Fruit fly (Drosophila melanogaster): ENCODE data around the gene CG9173.
"Not testable (repeated sequence)": the region's sequence is repeated elsewhere in the genome, so short reads cannot be mapped to it uniquely, and the experiment has no call there.

CG9173 gene

DNA sequence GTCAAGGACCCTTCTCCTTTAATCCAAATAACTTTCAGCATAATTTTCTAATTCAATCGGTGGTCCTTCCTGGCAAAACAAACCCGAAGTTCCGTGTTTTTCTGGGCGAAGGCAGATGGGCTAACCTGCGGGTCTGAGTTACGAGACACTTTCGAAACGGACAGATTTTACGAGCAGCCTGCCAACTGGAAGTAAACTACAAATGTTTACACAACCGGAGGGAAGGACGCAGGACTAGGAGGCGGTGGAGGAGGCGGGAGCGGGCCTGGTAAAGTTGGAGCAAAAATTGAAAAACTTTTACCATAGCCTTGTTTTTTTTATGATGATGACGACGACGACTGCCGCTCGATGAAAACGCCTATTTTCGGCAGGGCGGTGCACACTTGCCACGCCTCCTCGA lies 21.1 kb downstream of the CG9173 start:
- TF ChIP-seq Myc (optimal IDR thresholded peaks at IDR 0.05) (no peak), Sin3A (optimal IDR thresholded peaks at IDR 0.05) (no peak), psq (optimal IDR thresholded peaks at IDR 0.05) (no peak), insv (optimal IDR thresholded peaks at IDR 0.05) (no peak), h (optimal IDR thresholded peaks at IDR 0.05) (no peak), ttk (optimal IDR thresholded peaks at IDR 0.05) (no peak)

DNA sequence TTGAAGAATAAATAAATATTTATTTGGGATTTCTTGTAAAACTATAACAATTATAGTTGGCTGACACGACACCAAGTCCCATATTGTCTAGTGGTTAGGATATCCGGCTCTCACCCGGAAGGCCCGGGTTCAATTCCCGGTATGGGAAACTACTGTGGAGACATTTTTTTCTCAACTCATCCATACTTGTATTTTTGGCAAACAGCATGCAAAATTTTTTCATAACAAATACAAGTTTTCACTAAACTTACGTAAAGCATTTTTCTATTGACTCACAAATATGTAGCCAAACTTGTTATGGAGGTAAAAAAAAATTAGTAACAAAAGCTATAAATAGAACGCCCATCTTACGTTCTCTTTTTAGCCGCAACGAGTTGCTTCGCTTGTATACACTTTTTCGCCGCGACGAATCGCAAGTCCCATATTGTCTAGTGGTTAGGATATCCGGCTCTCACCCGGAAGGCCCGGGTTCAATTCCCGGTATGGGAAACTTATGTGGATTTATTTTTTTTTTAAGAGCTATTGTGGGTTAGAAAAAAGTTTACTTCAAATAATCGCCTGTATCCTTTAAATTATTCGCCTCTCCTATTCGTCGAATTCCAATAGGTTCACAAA lies 21.8 kb downstream of the CG9173 start:
- TF ChIP-seq Sin3A (optimal IDR thresholded peaks at IDR 0.05) (no peak), h (optimal IDR thresholded peaks at IDR 0.05) (no peak), Myc (optimal IDR thresholded peaks at IDR 0.05) (no peak), psq (optimal IDR thresholded peaks at IDR 0.05) (no peak), ttk (optimal IDR thresholded peaks at IDR 0.05) (no peak), insv (optimal IDR thresholded peaks at IDR 0.05) (no peak)

DNA sequence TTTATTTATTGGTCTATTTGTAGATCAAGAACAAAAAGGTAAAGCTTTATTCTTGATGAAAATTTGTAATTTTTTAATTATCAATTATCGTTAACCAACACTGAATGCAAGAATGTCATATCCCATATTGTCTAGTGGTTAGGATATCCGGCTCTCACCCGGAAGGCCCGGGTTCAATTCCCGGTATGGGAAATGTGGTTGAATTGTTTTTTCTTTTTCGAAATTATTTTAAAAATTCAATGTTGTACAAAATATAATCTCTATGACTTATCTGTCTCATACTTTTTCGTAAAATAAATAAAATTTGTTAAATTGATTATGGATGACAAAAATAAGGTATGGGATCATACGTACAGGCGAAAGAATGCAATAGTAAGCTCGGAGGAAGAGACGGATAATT lies 25.0 kb downstream of the CG9173 start, which contains the start of gene CG32320:
TSS of gene CG32320 (plus strand) at position 301 of the 400 bp plus-strand sequence.
- not testable (repeated sequence) for TF ChIP-seq Sin3A, Myc, insv (optimal IDR thresholded peaks at IDR 0.05)

DNA sequence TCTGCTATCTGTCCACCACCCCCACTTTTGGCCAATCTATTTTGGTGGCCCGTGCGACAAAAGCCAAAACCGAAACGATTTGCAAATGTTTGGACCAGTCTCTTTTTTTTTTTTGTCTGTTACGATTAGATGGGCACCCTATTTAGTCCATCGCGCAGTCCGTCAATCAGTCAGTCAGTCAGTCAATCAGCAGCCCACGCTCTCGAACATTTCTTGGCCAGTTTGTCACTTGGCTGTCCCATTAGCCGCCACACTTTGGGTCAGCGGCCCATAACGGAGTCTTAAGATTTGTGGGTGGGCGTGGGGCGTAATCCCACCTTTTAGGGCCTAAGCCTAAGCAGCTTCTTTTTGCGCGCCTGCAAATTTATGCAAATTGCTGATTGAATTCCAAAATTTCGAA lies 28.8 kb downstream of the CG9173 start:
- no peak for TF ChIP-seq Sin3A (optimal IDR thresholded peaks at IDR 0.05)
- TF ChIP-seq psq (optimal IDR thresholded peaks at IDR 0.05) = no peak
- no peak for TF ChIP-seq insv (optimal IDR thresholded peaks at IDR 0.05)
- TF ChIP-seq ttk (optimal IDR thresholded peaks at IDR 0.05) = no peak
- no peak for TF ChIP-seq h (optimal IDR thresholded peaks at IDR 0.05)
- TF ChIP-seq Myc (optimal IDR thresholded peaks at IDR 0.05) = no peak

DNA sequence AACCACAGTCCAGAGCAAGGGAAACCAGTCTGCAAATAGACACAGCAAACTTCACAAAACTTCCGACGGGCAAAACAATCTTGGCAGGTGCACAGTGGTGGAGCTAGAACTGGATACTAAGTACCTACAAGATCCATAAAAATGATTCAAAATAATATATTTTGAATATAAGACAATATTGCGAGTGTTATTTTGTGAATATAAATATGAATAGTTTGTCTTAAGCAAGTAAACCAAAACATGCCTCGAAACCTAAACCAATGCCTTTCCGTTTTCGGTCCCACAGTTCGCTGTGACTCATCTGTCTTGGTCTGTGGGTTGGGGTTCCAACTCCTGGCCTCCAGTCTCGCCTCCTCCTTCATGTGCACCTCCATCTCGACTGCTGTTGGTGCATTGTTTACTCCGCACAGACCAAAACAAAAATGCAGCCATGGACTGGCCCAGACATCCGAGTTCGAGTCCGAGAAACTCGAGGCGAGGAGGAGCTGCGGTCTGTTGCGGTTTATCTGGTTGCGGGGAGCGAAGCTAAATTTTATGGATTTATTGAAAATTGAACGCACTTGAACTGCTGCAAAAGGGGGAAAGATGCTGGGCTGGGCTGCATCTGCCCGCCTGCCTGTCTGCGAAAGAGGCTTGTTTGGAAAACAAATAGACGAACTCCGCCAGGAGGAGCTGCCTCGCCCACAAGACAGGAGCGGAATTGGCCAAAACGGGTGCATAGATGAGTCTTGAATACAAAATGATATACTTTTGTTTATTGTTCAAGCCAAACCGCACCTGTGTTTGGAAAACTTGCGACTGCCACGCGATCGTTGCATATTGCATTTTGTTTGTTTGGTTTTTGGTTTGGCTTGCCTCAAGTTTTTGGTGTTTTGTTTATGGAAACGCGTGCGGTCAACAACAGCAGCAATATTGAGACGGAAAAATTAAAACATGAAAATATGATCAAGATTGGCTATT lies 31.0 kb downstream of the CG9173 start:
- no peak for TF ChIP-seq ttk (optimal IDR thresholded peaks at IDR 0.05)
- TF ChIP-seq insv (optimal IDR thresholded peaks at IDR 0.05) = no peak
- no peak for TF ChIP-seq psq (optimal IDR thresholded peaks at IDR 0.05)
- no peak for TF ChIP-seq Myc (optimal IDR thresholded peaks at IDR 0.05)
- no peak for TF ChIP-seq h (optimal IDR thresholded peaks at IDR 0.05)
- TF ChIP-seq Sin3A (optimal IDR thresholded peaks at IDR 0.05) = no peak

DNA sequence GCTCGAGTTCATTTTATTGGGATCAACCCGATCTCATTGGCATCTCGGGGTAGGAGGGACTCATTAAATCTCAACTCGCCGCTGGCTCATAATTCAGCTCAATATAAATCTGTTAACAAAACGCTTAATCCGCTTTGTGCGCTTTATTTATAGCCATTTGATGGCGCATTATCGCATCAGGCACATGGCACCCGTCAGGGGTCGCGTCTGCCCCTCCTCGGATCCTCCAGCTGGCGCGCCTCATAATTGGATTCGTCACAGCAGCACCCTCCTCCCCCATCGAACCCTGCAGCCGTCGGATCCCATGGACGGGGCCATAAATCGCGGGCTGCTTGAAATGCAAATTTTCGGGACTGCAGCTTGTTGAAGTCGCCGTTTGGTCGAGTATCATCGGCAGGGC lies 32.9 kb downstream of the CG9173 start:
- TF ChIP-seq psq (optimal IDR thresholded peaks at IDR 0.05) (no peak), h (optimal IDR thresholded peaks at IDR 0.05) (no peak), Myc (optimal IDR thresholded peaks at IDR 0.05) (no peak), ttk (optimal IDR thresholded peaks at IDR 0.05) (no peak), Sin3A (optimal IDR thresholded peaks at IDR 0.05) (no peak), insv (optimal IDR thresholded peaks at IDR 0.05) (no peak)

DNA sequence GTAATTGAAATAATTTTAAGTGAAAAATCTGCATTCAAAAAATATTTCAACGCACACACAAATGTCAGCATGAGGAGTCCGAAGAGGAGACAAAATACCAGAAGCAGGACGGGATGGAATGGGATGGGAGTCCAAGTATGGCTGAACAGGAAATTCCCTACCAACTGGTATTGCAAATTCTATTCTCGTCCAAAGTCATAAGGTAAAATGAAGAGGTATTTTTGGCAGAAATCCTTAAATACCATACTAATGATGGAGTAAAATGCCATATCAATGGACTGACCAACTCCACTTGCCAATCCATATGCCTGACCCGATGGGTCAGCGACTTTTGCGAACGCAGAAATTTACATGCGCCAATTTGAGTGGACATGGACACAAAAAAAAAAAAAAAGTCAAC lies 34.4 kb downstream of the CG9173 start:
- TF ChIP-seq insv (optimal IDR thresholded peaks at IDR 0.05) (no peak), Sin3A (optimal IDR thresholded peaks at IDR 0.05) (no peak), Myc (optimal IDR thresholded peaks at IDR 0.05) (no peak), psq (optimal IDR thresholded peaks at IDR 0.05) (no peak), ttk (optimal IDR thresholded peaks at IDR 0.05) (no peak), h (optimal IDR thresholded peaks at IDR 0.05) (no peak)

DNA sequence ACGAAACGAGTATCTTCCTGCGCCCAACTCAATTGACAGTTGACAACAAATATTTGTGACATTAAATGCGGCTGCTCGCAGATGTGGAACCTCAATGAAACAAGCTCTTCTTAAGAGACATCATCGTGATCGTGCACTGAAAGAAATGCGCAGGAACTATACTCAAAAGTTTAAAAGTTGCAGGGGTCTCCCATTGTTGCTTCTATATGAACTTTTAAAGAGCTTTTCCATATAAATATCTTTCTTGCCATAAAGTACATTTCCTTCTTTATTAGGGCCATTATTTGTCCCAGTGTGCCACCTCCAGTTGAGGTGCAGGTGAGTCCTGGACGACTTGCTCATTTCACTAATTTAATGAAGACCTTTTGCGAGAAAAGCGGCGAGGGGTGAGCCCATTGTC lies 35.2 kb downstream of the CG9173 start:
- TF ChIP-seq insv (optimal IDR thresholded peaks at IDR 0.05) (no peak), ttk (optimal IDR thresholded peaks at IDR 0.05) (no peak), h (optimal IDR thresholded peaks at IDR 0.05) (no peak), psq (optimal IDR thresholded peaks at IDR 0.05) (no peak), Myc (optimal IDR thresholded peaks at IDR 0.05) (no peak), Sin3A (optimal IDR thresholded peaks at IDR 0.05) (no peak)

DNA sequence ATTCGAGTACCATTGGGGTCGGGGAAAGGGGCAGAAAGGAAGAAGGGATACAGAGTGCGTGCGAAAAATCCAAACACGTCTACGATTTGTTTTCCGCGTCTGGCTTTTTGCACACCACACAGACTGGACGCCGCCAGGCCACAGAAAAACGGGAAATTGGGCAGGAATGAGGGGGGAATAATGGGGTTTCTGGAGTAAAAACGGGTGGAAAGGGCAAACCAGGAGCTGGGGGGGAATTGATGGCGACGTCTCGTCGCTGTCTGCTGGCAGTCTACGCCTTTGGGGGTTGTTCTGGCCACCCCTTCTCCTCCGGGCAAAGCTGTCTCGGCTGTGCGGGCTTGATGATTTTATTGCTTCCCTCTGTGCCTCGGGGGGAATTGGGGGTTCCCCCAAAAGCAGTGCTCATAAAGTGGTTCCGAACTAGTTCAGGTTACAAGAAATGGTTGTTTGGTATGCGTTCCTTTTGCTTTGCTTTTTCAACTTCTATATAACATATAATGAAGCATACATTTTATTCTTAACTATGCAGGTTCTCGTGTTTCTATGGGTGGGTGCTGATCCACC lies 37.5 kb downstream of the CG9173 start:
- TF ChIP-seq psq (optimal IDR thresholded peaks at IDR 0.05) (no peak), Sin3A (optimal IDR thresholded peaks at IDR 0.05) (no peak), ttk (optimal IDR thresholded peaks at IDR 0.05) (no peak), h (optimal IDR thresholded peaks at IDR 0.05) (no peak), Myc (optimal IDR thresholded peaks at IDR 0.05) (no peak), insv (optimal IDR thresholded peaks at IDR 0.05) (no peak)

DNA sequence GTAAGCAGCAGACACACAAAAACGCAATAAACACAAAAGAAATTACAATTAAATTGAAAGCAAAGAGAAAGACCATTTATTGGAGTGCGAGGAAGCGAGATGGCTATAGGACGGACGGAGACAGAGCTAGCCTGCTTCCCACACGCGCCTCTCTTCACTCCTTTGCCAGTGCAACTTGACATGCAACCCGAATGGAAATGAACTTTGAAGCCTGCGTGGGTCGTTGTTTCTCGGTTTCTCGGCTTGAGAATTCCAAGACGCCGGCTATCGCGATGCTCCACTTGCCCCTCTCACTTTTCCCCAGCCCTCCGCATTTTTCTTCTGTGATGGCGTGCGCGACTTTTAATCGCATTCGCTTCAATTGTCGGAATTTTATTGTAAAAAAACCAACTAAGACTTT lies 42.3 kb downstream of the CG9173 start:
- TF ChIP-seq psq (optimal IDR thresholded peaks at IDR 0.05) (no peak), insv (optimal IDR thresholded peaks at IDR 0.05) (no peak)

DNA sequence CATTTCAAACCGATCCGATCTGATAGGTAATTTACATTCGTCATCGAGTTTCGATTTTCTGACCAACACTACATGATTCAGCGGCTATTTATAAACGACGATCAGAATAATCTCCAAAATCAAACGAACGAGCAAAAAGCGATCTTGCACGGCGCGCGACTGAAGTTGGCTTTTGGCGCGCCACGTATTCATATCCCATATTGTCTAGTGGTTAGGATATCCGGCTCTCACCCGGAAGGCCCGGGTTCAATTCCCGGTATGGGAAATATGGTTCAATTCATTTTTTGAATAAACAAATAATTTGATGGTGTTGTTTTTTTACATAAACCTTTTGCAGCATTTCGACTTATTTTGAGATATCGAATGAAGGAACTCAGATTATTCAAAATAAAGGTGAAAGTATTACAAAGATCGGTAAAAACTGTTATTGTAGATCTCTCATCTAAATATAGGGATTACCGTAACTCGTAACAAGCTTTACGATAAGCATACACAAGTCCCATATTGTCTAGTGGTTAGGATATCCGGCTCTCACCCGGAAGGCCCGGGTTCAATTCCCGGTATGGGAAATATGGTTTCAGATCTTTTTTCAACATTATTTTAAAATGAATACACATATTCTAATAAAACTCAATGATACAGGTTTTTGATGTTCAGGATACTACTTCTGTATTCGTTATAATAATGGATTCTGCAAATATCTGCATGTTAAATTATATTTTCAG lies 43.4 kb downstream of the CG9173 start:
- TF ChIP-seq Myc (optimal IDR thresholded peaks at IDR 0.05) (no peak), insv (optimal IDR thresholded peaks at IDR 0.05) (no peak), h (optimal IDR thresholded peaks at IDR 0.05) (no peak), ttk (optimal IDR thresholded peaks at IDR 0.05) (no peak), psq (optimal IDR thresholded peaks at IDR 0.05) (no peak), Sin3A (optimal IDR thresholded peaks at IDR 0.05) (no peak)
